Worm (Caenorhabditis elegans) whole organism, late embryonic: ENCODE data around the gene F42A9.6.

Source experiments
- C08G9.2 ChIP-seq: sonication (generic microtip); optimal IDR thresholded peaks from 2 replicates; lab custom pipeline; 2016; ENCODE audit warnings: mild to moderate bottlenecking, missing genetic modification characterization, moderate library complexity, missing compliant biosample characterization
- K09A11.1 ChIP-seq: sonication (generic microtip); optimal IDR thresholded peaks from 2 replicates; lab custom pipeline; 2017; ENCODE audit warnings: antibody characterized with exemption, mild to moderate bottlenecking, missing genetic modification characterization, missing compliant biosample characterization; ENCODE audit not compliant: insufficient read depth
- T23F11.4 ChIP-seq: fragments of 200-800 bp; sonication (Bioruptor generic); optimal IDR thresholded peaks from 2 replicates; lab custom pipeline; 2018; ENCODE audit warnings: mild to moderate bottlenecking, missing genetic modification characterization, missing compliant biosample characterization
- Y22D7AL.16 ChIP-seq: sonication (generic microtip); optimal IDR thresholded peaks from 2 replicates; lab custom pipeline; 2016; ENCODE audit warnings: missing genetic modification characterization, missing compliant biosample characterization
- ahr-1 ChIP-seq: sonication (generic microtip); optimal IDR thresholded peaks from 2 replicates; lab custom pipeline; 2016; ENCODE audit warnings: missing genetic modification characterization, missing compliant biosample characterization
- ama-1 ChIP-seq: fragments of 150-350 bp; optimal IDR thresholded peaks from 2 replicates; lab custom pipeline; 2014
- ceh-19 ChIP-seq: fragments of 200-800 bp; sonication (Bioruptor generic); optimal IDR thresholded peaks from 2 replicates; lab custom pipeline; 2018; ENCODE audit warnings: mild to moderate bottlenecking, missing genetic modification characterization, missing compliant biosample characterization
- ceh-22 ChIP-seq: sonication (generic microtip); optimal IDR thresholded peaks from 2 replicates; lab custom pipeline; 2017; ENCODE audit warnings: missing biosample characterization, missing genetic modification characterization
- ceh-24 ChIP-seq: sonication (generic microtip); optimal IDR thresholded peaks from 2 replicates; lab custom pipeline; 2016; ENCODE audit warnings: mild to moderate bottlenecking, missing genetic modification characterization, missing compliant biosample characterization
- ceh-30 ChIP-seq: fragments of 150-350 bp; optimal IDR thresholded peaks from 2 replicates; lab custom pipeline; 2014; ENCODE audit warnings: missing biosample characterization, missing genetic modification characterization
- ceh-34 ChIP-seq: sonication (generic microtip); optimal IDR thresholded peaks from 2 replicates; lab custom pipeline; 2016; ENCODE audit warnings: mild to moderate bottlenecking, missing genetic modification characterization, missing compliant biosample characterization
- ceh-45 ChIP-seq: fragments of 200-800 bp; sonication (Bioruptor generic); IDR thresholded peaks from 2 replicates; pipeline ENCODE4 v1.3.6; 2022; ENCODE audit warnings: missing genetic modification reagents, missing genetic modification characterization, missing compliant biosample characterization
- ceh-9 ChIP-seq: sonication (generic microtip); optimal IDR thresholded peaks from 2 replicates; lab custom pipeline; 2016; ENCODE audit warnings: mild to moderate bottlenecking, missing genetic modification characterization, inconsistent platforms, missing compliant biosample characterization
- che-1 ChIP-seq: sonication (generic microtip); optimal IDR thresholded peaks from 2 replicates; lab custom pipeline; 2016; ENCODE audit warnings: mild to moderate bottlenecking, missing genetic modification characterization, missing compliant biosample characterization
- elt-2 ChIP-seq: sonication (generic microtip); optimal IDR thresholded peaks from 2 replicates; lab custom pipeline; 2016; ENCODE audit warnings: missing genetic modification reagents, missing genetic modification characterization, missing compliant biosample characterization
- elt-4 ChIP-seq: sonication (generic microtip); optimal IDR thresholded peaks from 2 replicates; lab custom pipeline; 2016; ENCODE audit warnings: missing genetic modification characterization, missing compliant biosample characterization
- ets-4 ChIP-seq: sonication (generic microtip); optimal IDR thresholded peaks from 2 replicates; lab custom pipeline; 2016; ENCODE audit warnings: missing genetic modification characterization, missing compliant biosample characterization
- fax-1 ChIP-seq: sonication (generic microtip); optimal IDR thresholded peaks from 2 replicates; lab custom pipeline; 2016; ENCODE audit warnings: missing genotype, missing genetic modification characterization, missing compliant biosample characterization
- gmeb-2 ChIP-seq: sonication (generic microtip); optimal IDR thresholded peaks from 2 replicates; lab custom pipeline; 2016; ENCODE audit warnings: missing genetic modification characterization, inconsistent platforms, missing compliant biosample characterization
- hlh-15 ChIP-seq: sonication (generic microtip); optimal IDR thresholded peaks from 2 replicates; lab custom pipeline; 2016; ENCODE audit warnings: missing genetic modification characterization, missing compliant biosample characterization
- hlh-30 ChIP-seq: sonication (generic microtip); optimal IDR thresholded peaks from 2 replicates; lab custom pipeline; 2017; ENCODE audit warnings: antibody characterized with exemption, missing genetic modification characterization, missing compliant biosample characterization; ENCODE audit not compliant: insufficient read depth
- hlh-6 ChIP-seq: sonication (generic microtip); optimal IDR thresholded peaks from 2 replicates; lab custom pipeline; 2016; ENCODE audit warnings: missing genotype, missing genetic modification characterization, missing compliant biosample characterization
- lim-6 ChIP-seq: sonication (generic microtip); optimal IDR thresholded peaks from 2 replicates; lab custom pipeline; 2016; ENCODE audit warnings: missing genetic modification characterization, missing compliant biosample characterization
- lin-11 ChIP-seq: fragments of 200-800 bp; sonication (Bioruptor generic); optimal IDR thresholded peaks from 2 replicates; lab custom pipeline; 2018; ENCODE audit warnings: mild to moderate bottlenecking, missing genetic modification characterization, missing compliant biosample characterization
- nhr-11 ChIP-seq: fragments of 150-350 bp; optimal IDR thresholded peaks from 2 replicates; lab custom pipeline; 2014; ENCODE audit warnings: missing biosample characterization, missing genetic modification characterization
- nhr-232 ChIP-seq: sonication (generic microtip); optimal IDR thresholded peaks from 2 replicates; lab custom pipeline; 2016; ENCODE audit warnings: missing genetic modification characterization, missing compliant biosample characterization
- npax-4 ChIP-seq: sonication (generic microtip); optimal IDR thresholded peaks from 2 replicates; lab custom pipeline; 2016; ENCODE audit warnings: missing genetic modification characterization, missing compliant biosample characterization
- odd-2 ChIP-seq: sonication (generic microtip); optimal IDR thresholded peaks from 2 replicates; lab custom pipeline; 2017; ENCODE audit warnings: antibody characterized with exemption, mild to moderate bottlenecking, missing genetic modification characterization, missing compliant biosample characterization
- pag-3 ChIP-seq: sonication (generic microtip); optimal IDR thresholded peaks from 2 replicates; lab custom pipeline; 2016; ENCODE audit warnings: missing compliant biosample characterization, missing genetic modification characterization, borderline replicate concordance
- pat-9 ChIP-seq: fragments of 200-800 bp; sonication (Bioruptor generic); optimal IDR thresholded peaks from 2 replicates; lab custom pipeline; 2018; ENCODE audit warnings: mild to moderate bottlenecking, missing genetic modification characterization, moderate library complexity, missing compliant biosample characterization
- pha-2 ChIP-seq: sonication (generic microtip); optimal IDR thresholded peaks from 2 replicates; lab custom pipeline; 2017; ENCODE audit warnings: mild to moderate bottlenecking, missing genetic modification characterization, missing compliant biosample characterization
- pha-4 ChIP-seq: fragments of 150-350 bp; optimal IDR thresholded peaks from 2 replicates; lab custom pipeline; 2018; ENCODE audit warnings: missing biosample characterization, missing genetic modification reagents, missing genetic modification characterization
- pros-1 ChIP-seq: fragments of 150-350 bp; optimal IDR thresholded peaks from 2 replicates; lab custom pipeline; 2014; ENCODE audit warnings: missing biosample characterization, missing genetic modification reagents, missing genetic modification characterization
- ref-2 ChIP-seq: sonication (generic microtip); optimal IDR thresholded peaks from 2 replicates; lab custom pipeline; 2016; ENCODE audit warnings: missing genetic modification characterization, missing compliant biosample characterization
- sdc-2 ChIP-seq: sonication (generic microtip); optimal IDR thresholded peaks from 2 replicates; lab custom pipeline; 2016; ENCODE audit warnings: missing genotype, missing genetic modification characterization, missing compliant biosample characterization
- sox-4 ChIP-seq: sonication (generic microtip); optimal IDR thresholded peaks from 2 replicates; lab custom pipeline; 2017; ENCODE audit warnings: mild to moderate bottlenecking, missing genetic modification characterization, inconsistent platforms, missing compliant biosample characterization
- syd-9 ChIP-seq: sonication (generic microtip); optimal IDR thresholded peaks from 2 replicates; lab custom pipeline; 2016; ENCODE audit warnings: mild to moderate bottlenecking, missing genetic modification characterization, moderate library complexity, missing compliant biosample characterization
- tbx-2 ChIP-seq: sonication (generic microtip); optimal IDR thresholded peaks from 2 replicates; lab custom pipeline; 2016; ENCODE audit warnings: missing genetic modification characterization, missing compliant biosample characterization
- tbx-7 ChIP-seq: sonication (generic microtip); optimal IDR thresholded peaks from 2 replicates; lab custom pipeline; 2016; ENCODE audit warnings: missing genotype, missing genetic modification characterization, missing compliant biosample characterization
- unc-3 ChIP-seq, 2 experiments: fragments of 200-800 bp in 1 of 2; sonication (Bioruptor generic) in 1 of 2; sonication (generic microtip) in 1 of 2; conservative IDR thresholded peaks in 1 of 2; optimal IDR thresholded peaks in 1 of 2; 2 replicates each; pipeline versions ENCODE4 v1.3.6 to Lab custom; 2016 to 2022; ENCODE audit warnings: missing compliant biosample characterization in 2 of 2, missing genetic modification characterization in 2 of 2, missing genetic modification reagents in 1 of 2
- unc-86 ChIP-seq: sonication (generic microtip); optimal IDR thresholded peaks from 2 replicates; lab custom pipeline; 2016; ENCODE audit warnings: missing genetic modification characterization, missing compliant biosample characterization
- zip-5 ChIP-seq: sonication (generic microtip); optimal IDR thresholded peaks from 2 replicates; lab custom pipeline; 2016; ENCODE audit warnings: missing genetic modification characterization, missing compliant biosample characterization
- ztf-16 ChIP-seq: sonication (generic microtip); optimal IDR thresholded peaks from 2 replicates; lab custom pipeline; 2017; ENCODE audit warnings: missing genetic modification characterization, missing compliant biosample characterization

The F42A9.6 gene

ce11 chrIV:8638761-8639160 is 29.7 kb downstream of the F42A9.6 start, which contains the start of gene F42A9.9:
Gene F42A9.9 (minus strand): TSS chrIV:8638861.
- TF ChIP-seq pha-4 (tag; lab: Kevin White, UChicago) (no peak), ztf-16 (no peak), lin-11 (no peak), sdc-2 (tag; lab: Kevin White, UChicago) (no peak), fax-1 (tag; lab: Kevin White, UChicago) (no peak), ama-1 (lab: Kevin White, UChicago) (no peak), ahr-1 (tag; lab: Kevin White, UChicago) (no peak), npax-4 (no peak)

- TF ChIP-seq elt-4: no peak
- TF ChIP-seq Y22D7AL.16: no peak
- no peak for TF ChIP-seq gmeb-2 (tag; lab: Kevin White, UChicago)
- TF ChIP-seq ceh-22 (tag; lab: Kevin White, UChicago): no peak
- TF ChIP-seq pha-2 (tag; lab: Kevin White, UChicago): no peak
- TF ChIP-seq tbx-7 (tag; lab: Kevin White, UChicago): no peak
- no peak for TF ChIP-seq ceh-19
- no peak for TF ChIP-seq hlh-6 (tag; lab: Kevin White, UChicago)
- no peak for TF ChIP-seq zip-5 (tag; lab: Kevin White, UChicago)
- TF ChIP-seq tbx-2 (tag; lab: Kevin White, UChicago): no peak
- TF ChIP-seq hlh-30 (tag; lab: Kevin White, UChicago): no peak
- no peak for TF ChIP-seq ceh-9
- TF ChIP-seq syd-9 (tag; lab: Kevin White, UChicago): no peak
- no peak for TF ChIP-seq ceh-30
- TF ChIP-seq npax-4: no peak
- TF ChIP-seq pha-4 (tag; lab: Kevin White, UChicago): no peak
- no peak for TF ChIP-seq unc-3 (GFP tag; conservative IDR thresholded peaks at IDR 0.05; lab: Robert Waterston, UW)
- no peak for TF ChIP-seq unc-3 (tag; optimal IDR thresholded peaks at IDR 0.05; lab: Kevin White, UChicago)
- TF ChIP-seq C08G9.2 (tag; lab: Kevin White, UChicago): no peak
Measured at ce11 chrIV:8644432-8644831, 35.4 kb downstream of the F42A9.6 start, which contains the start of gene C49C8.3. Gene C49C8.3 (plus strand): TSS chrIV:8644732.

ce11 chrIV:8648502-8648901 is 39.5 kb downstream of the F42A9.6 start, which contains the start of gene cyp-33E1:
Gene cyp-33E1 (minus strand): TSS chrIV:8648602.
- TF ChIP-seq C08G9.2 (tag; lab: Kevin White, UChicago): no peak
- no peak for TF ChIP-seq hlh-6 (tag; lab: Kevin White, UChicago)
- no peak for TF ChIP-seq ets-4
- no peak for TF ChIP-seq pat-9 (tag; lab: Kevin White, UChicago)

- TF ChIP-seq K09A11.1 (no peak), ceh-34 (no peak), pag-3 (no peak), npax-4 (no peak)
Measured at ce11 chrIV:8650696-8651095, 41.7 kb downstream of the F42A9.6 start, which contains the start of gene C49C8.2. Gene C49C8.2 (plus strand): TSS chrIV:8651088.

ce11 chrIV:8651835-8652234 is 42.8 kb downstream of the F42A9.6 start, which contains the start of gene C49C8.8:
Gene C49C8.8 (plus strand): TSS chrIV:8652135.
- TF ChIP-seq pha-4 (tag; lab: Kevin White, UChicago) (no peak), ceh-9 (no peak), elt-2 (tag; lab: Kevin White, UChicago) (no peak), nhr-11 (tag; lab: Kevin White, UChicago) (no peak), ceh-24 (tag; lab: Kevin White, UChicago) (no peak), ceh-45 (GFP tag; lab: Robert Waterston, UW) (no peak)

- TF ChIP-seq nhr-232 (tag; lab: Kevin White, UChicago) (no peak), hlh-15 (tag; lab: Kevin White, UChicago) (no peak), sox-4 (no peak), lim-6 (tag; lab: Kevin White, UChicago) (no peak), sdc-2 (tag; lab: Kevin White, UChicago) (no peak), ceh-22 (tag; lab: Kevin White, UChicago) (no peak), C08G9.2 (tag; lab: Kevin White, UChicago) (no peak), pros-1 (tag; lab: Kevin White, UChicago) (no peak), fax-1 (tag; lab: Kevin White, UChicago) (no peak), unc-86 (tag; lab: Kevin White, UChicago) (no peak), T23F11.4 (no peak), che-1 (tag; lab: Kevin White, UChicago) (no peak), lin-11 (no peak), ref-2 (no peak), pha-2 (tag; lab: Kevin White, UChicago) (no peak), odd-2 (no peak), ama-1 (lab: Kevin White, UChicago) (no peak)
Measured at ce11 chrIV:8653592-8653991, 44.6 kb downstream of the F42A9.6 start, which contains the start of gene C49C8.5. Gene C49C8.5 (minus strand): TSS chrIV:8653664.
